Worm (Caenorhabditis elegans): ENCODE results near the gene nlp-23.
A peak's percentile ranks its signal among the peaks of the same experiment; 100 is the strongest.

DNA sequence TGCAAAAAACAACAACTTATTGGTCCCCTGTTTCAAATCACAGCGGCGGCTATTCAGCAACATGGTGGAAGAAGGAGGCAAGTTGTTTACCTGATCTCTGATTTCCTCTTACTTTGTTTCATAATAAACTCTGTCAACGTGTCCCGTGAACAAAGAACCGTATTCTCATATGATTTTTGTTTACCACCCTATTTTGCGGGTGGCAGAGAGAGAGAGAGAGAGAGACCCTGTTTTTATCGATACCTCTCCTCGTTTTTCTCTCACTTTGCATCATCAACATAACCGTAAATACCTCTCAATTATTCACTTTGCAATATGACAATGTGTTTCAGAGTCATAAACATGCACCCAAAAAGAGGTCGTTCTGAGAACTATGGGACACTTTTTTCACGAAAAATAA is 25.3 kb downstream of the nlp-23 start:
- TF ChIP-seq nhr-237 (tag; optimal IDR thresholded peaks at IDR 0.05) (no peak), snpc-4 (tag; optimal IDR thresholded peaks at IDR 0.05) (no peak), zag-1 (tag; optimal IDR thresholded peaks at IDR 0.05) (no peak), R02D3.7 (tag; optimal IDR thresholded peaks at IDR 0.05) (no peak), nhr-28 (tag; optimal IDR thresholded peaks at IDR 0.05) (peak; percentile 59), pqm-1 (tag; optimal IDR thresholded peaks at IDR 0.05) (no peak), daf-12 (tag; optimal IDR thresholded peaks at IDR 0.05) (no peak), fos-1 (tag; optimal IDR thresholded peaks at IDR 0.05) (no peak), nhr-77 (tag; optimal IDR thresholded peaks at IDR 0.05) (peak; percentile 30), dpl-1 (GFP tag; optimal IDR thresholded peaks at IDR 0.05) (no peak), Y48G9A.11 (GFP tag; IDR thresholded peaks at IDR 0.05) (no peak)
